Worm (Caenorhabditis elegans): Measurements from ENCODE around the gene skr-20.

skr-20 gene

ce11 chrX:13249102-13249501, 25.8 kb upstream of the skr-20 start:
- no peak for TF ChIP-seq ztf-22 (GFP tag; optimal IDR thresholded peaks at IDR 0.05)
- TF ChIP-seq lag-1 (GFP tag; IDR thresholded peaks at IDR 0.05) = no peak
- no peak for TF ChIP-seq hrde-1 (tag; optimal IDR thresholded peaks at IDR 0.05; ENCODE audit: borderline replicate concordance)
- TF ChIP-seq rcor-1 (GFP tag; IDR thresholded peaks at IDR 0.05) = no peak
- no peak for TF ChIP-seq nfya-2 (GFP tag; IDR thresholded peaks at IDR 0.05)
- TF ChIP-seq Y95B8A.8 (GFP tag; IDR thresholded peaks at IDR 0.05) = no peak
- no peak for TF ChIP-seq Y53F4B.3 (GFP tag; IDR thresholded peaks at IDR 0.05)
- TF ChIP-seq egl-18 (GFP tag; IDR thresholded peaks at IDR 0.05) = no peak
- no peak for TF ChIP-seq attf-5 (GFP tag; optimal IDR thresholded peaks at IDR 0.05)
- no peak for TF ChIP-seq nfya-1 (tag; optimal IDR thresholded peaks at IDR 0.05; ENCODE audit: borderline replicate concordance, insufficient read depth)
- TF ChIP-seq ekl-4 (GFP tag; IDR thresholded peaks at IDR 0.05) = no peak
- no peak for TF ChIP-seq lsl-1 (GFP tag; optimal IDR thresholded peaks at IDR 0.05)
- TF ChIP-seq bed-2 (GFP tag; IDR thresholded peaks at IDR 0.05) = no peak
- no peak for TF ChIP-seq pbrm-1 (GFP tag; IDR thresholded peaks at IDR 0.05)
- no peak for TF ChIP-seq nhr-27 (tag; optimal IDR thresholded peaks at IDR 0.05)
- no peak for TF ChIP-seq snpc-1.1 (tag; optimal IDR thresholded peaks at IDR 0.05; ENCODE audit: insufficient read depth)
- no peak for TF ChIP-seq ets-4 (GFP tag; optimal IDR thresholded peaks at IDR 0.05)
- no peak for TF ChIP-seq zim-3 (tag; optimal IDR thresholded peaks at IDR 0.05)

DNA sequence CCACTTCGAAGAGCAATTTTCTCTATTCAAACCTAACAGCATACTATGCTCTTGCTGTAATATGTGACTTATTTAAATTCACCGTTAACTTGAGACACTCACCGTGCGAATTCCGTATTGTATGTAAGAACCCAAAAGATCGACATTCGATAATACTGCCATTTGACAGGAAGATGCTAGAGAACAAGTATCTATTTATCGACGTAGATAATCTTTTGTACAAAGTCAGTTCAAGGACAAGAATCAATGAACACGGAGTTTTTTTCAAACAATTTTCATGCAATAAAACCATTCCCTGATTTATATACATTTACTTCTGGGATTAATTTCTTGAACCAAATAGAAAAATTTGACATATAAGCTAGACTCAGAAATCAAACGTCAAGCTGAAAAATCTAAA, 24.9 kb upstream of the skr-20 start, which contains the start of gene K08H2.7:
K08H2.7 (minus strand) TSS at position 173 of the 400 bp plus-strand sequence.
- TF ChIP-seq atf-7 (tag; optimal IDR thresholded peaks at IDR 0.05) (no peak), nhr-80 (tag; optimal IDR thresholded peaks at IDR 0.05) (no peak), ceh-100 (GFP tag; IDR thresholded peaks at IDR 0.05) (no peak), dox-1 (GFP tag; IDR thresholded peaks at IDR 0.05) (no peak), ceh-91 (GFP tag; IDR thresholded peaks at IDR 0.05) (no peak), mel-28 (tag; optimal IDR thresholded peaks at IDR 0.05; ENCODE audit: borderline replicate concordance) (no peak), unc-130 (GFP tag; optimal IDR thresholded peaks at IDR 0.05) (no peak), nfyb-1 (GFP tag; IDR thresholded peaks at IDR 0.05) (no peak)

- TF ChIP-seq lsl-1 (GFP tag; optimal IDR thresholded peaks at IDR 0.05) (no peak), nfyb-1 (GFP tag; IDR thresholded peaks at IDR 0.05) (no peak), nhr-80 (tag; optimal IDR thresholded peaks at IDR 0.05) (peak; percentile 77), cebp-1 (GFP tag; IDR thresholded peaks at IDR 0.05) (no peak), cebp-1 (tag; optimal IDR thresholded peaks at IDR 0.05) (peak; percentile 0)
These were observed 24.3 kb upstream of the skr-20 start for ce11 chrX:13247614-13248013.

- TF ChIP-seq madf-6 (GFP tag; IDR thresholded peaks at IDR 0.05) (no peak), B0019.2 (GFP tag; conservative IDR thresholded peaks at IDR 0.05) (no peak), ztf-25 (GFP tag; IDR thresholded peaks at IDR 0.05) (no peak), ztf-18 (tag; optimal IDR thresholded peaks at IDR 0.05) (no peak), athp-1 (tag; optimal IDR thresholded peaks at IDR 0.05) (no peak), egl-18 (GFP tag; IDR thresholded peaks at IDR 0.05) (no peak), nhr-90 (tag; optimal IDR thresholded peaks at IDR 0.05) (no peak), cebp-1 (GFP tag; IDR thresholded peaks at IDR 0.05) (no peak), cebp-1 (tag; optimal IDR thresholded peaks at IDR 0.05) (no peak), ztf-22 (GFP tag; optimal IDR thresholded peaks at IDR 0.05) (no peak), rcor-1 (GFP tag; IDR thresholded peaks at IDR 0.05) (no peak), nhr-27 (tag; optimal IDR thresholded peaks at IDR 0.05) (no peak), ztf-28 (GFP tag; IDR thresholded peaks at IDR 0.05) (no peak), ceh-91 (GFP tag; IDR thresholded peaks at IDR 0.05) (no peak), attf-6 (GFP tag; IDR thresholded peaks at IDR 0.05) (no peak), akir-1 (GFP tag; optimal IDR thresholded peaks at IDR 0.05) (no peak), F10E7.11 (tag; optimal IDR thresholded peaks at IDR 0.05) (no peak)
These were observed 23.5 kb upstream of the skr-20 start for ce11 chrX:13246668-13247358.

Measured in whole organism, young adult.